Fruit fly (Drosophila melanogaster) whole organism, wandering third instar larva: ENCODE results near the gene CG15747.

Experiments used
- Abd-B ChIP-seq: fragments of >200 bp; optimal IDR thresholded peaks from 2 replicates; lab custom pipeline; 2017; ENCODE audit warnings: missing biosample characterization, missing genetic modification characterization
- Hnf4 ChIP-seq: fragments of 200-800 bp; sonication (Bioruptor generic); optimal IDR thresholded peaks from 2 replicates; lab custom pipeline; 2016; ENCODE audit warnings: missing biosample characterization, mild to moderate bottlenecking, missing genetic modification characterization
- Hr78 ChIP-seq: fragments of >200 bp; optimal IDR thresholded peaks from 2 replicates; lab custom pipeline; 2017; ENCODE audit warnings: missing biosample characterization, missing genetic modification characterization
- Sp1 ChIP-seq: fragments of 200-800 bp; sonication (Bioruptor generic); optimal IDR thresholded peaks from 3 replicates; lab custom pipeline; 2019; ENCODE audit warnings: missing biosample characterization, mild to moderate bottlenecking, missing genetic modification characterization, moderate library complexity
- fru ChIP-seq: fragments of 200-800 bp; sonication (Bioruptor generic); optimal IDR thresholded peaks from 3 replicates; lab custom pipeline; 2016; ENCODE audit warnings: missing biosample characterization, mild to moderate bottlenecking, missing genetic modification characterization
- h ChIP-seq: fragments of 200-800 bp; sonication (Bioruptor generic); optimal IDR thresholded peaks from 3 replicates; lab custom pipeline; 2016; ENCODE audit warnings: missing biosample characterization, mild to moderate bottlenecking, missing genetic modification characterization
- lola ChIP-seq: fragments of >200 bp; optimal IDR thresholded peaks from 2 replicates; lab custom pipeline; 2017; ENCODE audit warnings: missing biosample characterization, missing genetic modification characterization
- pan ChIP-seq: fragments of >200 bp; optimal IDR thresholded peaks from 2 replicates; lab custom pipeline; 2017
- psq ChIP-seq: fragments of 200-800 bp; sonication (Bioruptor generic); optimal IDR thresholded peaks from 3 replicates; lab custom pipeline; 2017; ENCODE audit warnings: missing biosample characterization, mild to moderate bottlenecking, missing genetic modification characterization, moderate library complexity

dm6 chrX:13338113-13338512, at the start of gene CG15747:
- TF ChIP-seq pan (no peak), Sp1 (GFP tag; lab: Kevin White, UChicago) (no peak), h (GFP tag; lab: Kevin White, UChicago) (no peak), Hnf4 (no peak), psq (GFP tag; lab: Kevin White, UChicago) (no peak), lola (GFP tag; lab: Kevin White, UChicago) (no peak), Abd-B (no peak), Hr78 (GFP tag; lab: Kevin White, UChicago) (no peak), fru (GFP tag; lab: Kevin White, UChicago) (no peak)
